Worm (Caenorhabditis elegans): Measurements from ENCODE around the gene sra-7.

ce11 chrII:9507181-9507580 lies 37.3 kb upstream of the sra-7 start, which contains the start of gene gcy-3:
- TF ChIP-seq ztf-23 (GFP tag; IDR thresholded peaks at IDR 0.05), result no peak
- no peak for TF ChIP-seq ztf-29 (GFP tag; IDR thresholded peaks at IDR 0.05)
- TF ChIP-seq T22C8.4 (GFP tag; IDR thresholded peaks at IDR 0.05), result no peak
- TF ChIP-seq tab-1 (GFP tag; IDR thresholded peaks at IDR 0.05), result no peak
- TF ChIP-seq flt-1 (GFP tag; IDR thresholded peaks at IDR 0.05), result no peak
- TF ChIP-seq med-1 (GFP tag; optimal IDR thresholded peaks at IDR 0.05; ENCODE audit: insufficient read depth), result no peak
- no peak for TF ChIP-seq cog-1 (tag; optimal IDR thresholded peaks at IDR 0.05)
- no peak for TF ChIP-seq ref-1 (GFP tag; conservative IDR thresholded peaks at IDR 0.05)

All from whole organism, midembryonic.